Fruit fly (Drosophila melanogaster) whole organism, embryonic: ENCODE results near the gene Kua.

ENCODE experiments used
- Aef1 ChIP-seq: fragments of 200-800 bp; sonication (Bioruptor generic); IDR thresholded peaks from 3 replicates; pipeline ENCODE4 v1.3.6; 2022; ENCODE audit warnings: missing biosample characterization, missing genetic modification characterization
- Antp ChIP-seq: fragments of 200-800 bp; sonication (Bioruptor generic); optimal IDR thresholded peaks from 3 replicates; lab custom pipeline; 2016; ENCODE audit warnings: missing biosample characterization, missing genetic modification characterization
- CG13624 ChIP-seq: fragments of 200-800 bp; sonication (Bioruptor generic); optimal IDR thresholded peaks from 2 replicates; lab custom pipeline; 2016; ENCODE audit warnings: missing biosample characterization, missing genetic modification characterization
- CG14860 ChIP-seq: fragments of 200-800 bp; sonication (Bioruptor generic); IDR thresholded peaks from 3 replicates; pipeline ENCODE4 v1.3.6; 2022; ENCODE audit warnings: missing biosample characterization, missing genetic modification characterization; ENCODE audit not compliant: partially characterized antibody
- CG17361 ChIP-seq: fragments of 200-800 bp; sonication (Bioruptor generic); IDR thresholded peaks from 3 replicates; pipeline ENCODE4 v1.3.6; 2022; ENCODE audit warnings: missing biosample characterization, missing genetic modification characterization
- CG17612 ChIP-seq: fragments of 200-800 bp; sonication (Bioruptor generic); IDR thresholded peaks from 2 replicates; pipeline ENCODE4 v1.3.6; 2022; ENCODE audit warnings: missing biosample characterization, missing genetic modification characterization
- CG18011 ChIP-seq: fragments of 200-800 bp; sonication (Bioruptor generic); optimal IDR thresholded peaks from 2 replicates; lab custom pipeline; 2017; ENCODE audit warnings: missing biosample characterization, missing genetic modification characterization, mild to moderate bottlenecking, moderate library complexity, missing genotype
- CG3407 ChIP-seq: fragments of 200-800 bp; sonication (Bioruptor generic); optimal IDR thresholded peaks from 2 replicates; lab custom pipeline; 2018; ENCODE audit warnings: missing biosample characterization, mild to moderate bottlenecking, missing genetic modification characterization
- CG34224 ChIP-seq: fragments of 200-800 bp; sonication (Bioruptor generic); IDR thresholded peaks from 3 replicates; pipeline ENCODE4 v1.3.6; 2022; ENCODE audit warnings: missing biosample characterization, missing genetic modification characterization; ENCODE audit not compliant: partially characterized antibody
- CG42726 ChIP-seq: fragments of 200-800 bp; sonication (Bioruptor generic); IDR thresholded peaks from 2 replicates; pipeline ENCODE4 v1.3.6; 2022; ENCODE audit warnings: missing biosample characterization, missing genetic modification characterization; ENCODE audit not compliant: partially characterized antibody
- CG43689 ChIP-seq: fragments of 200-800 bp; sonication (Bioruptor generic); IDR thresholded peaks from 2 replicates; pipeline ENCODE4 v1.3.6; 2022; ENCODE audit warnings: missing biosample characterization, missing genetic modification characterization
- CG4820 ChIP-seq: fragments of 200-800 bp; sonication (Bioruptor generic); optimal IDR thresholded peaks from 3 replicates; lab custom pipeline; 2016; ENCODE audit warnings: missing biosample characterization, missing genetic modification characterization
- CG6854 ChIP-seq: fragments of 200-800 bp; sonication (Bioruptor generic); optimal IDR thresholded peaks from 3 replicates; lab custom pipeline; 2017; ENCODE audit warnings: missing biosample characterization, mild to moderate bottlenecking, missing genetic modification characterization
- CG8089 ChIP-seq: fragments of 200-800 bp; sonication (Bioruptor generic); optimal IDR thresholded peaks from 3 replicates; lab custom pipeline; 2016; ENCODE audit warnings: missing biosample characterization, missing genetic modification characterization
- CG8281 ChIP-seq: fragments of 200-800 bp; sonication (Bioruptor generic); optimal IDR thresholded peaks from 2 replicates; lab custom pipeline; 2018; ENCODE audit warnings: missing biosample characterization, mild to moderate bottlenecking, missing genetic modification characterization, moderate library complexity
- CG8359 ChIP-seq: fragments of 200-800 bp; sonication (Bioruptor generic); optimal IDR thresholded peaks from 2 replicates; lab custom pipeline; 2017; ENCODE audit warnings: missing biosample characterization, mild to moderate bottlenecking, missing genetic modification characterization, borderline replicate concordance
- CTCF ChIP-seq: fragments of 200-800 bp; sonication (Bioruptor generic); optimal IDR thresholded peaks from 2 replicates; lab custom pipeline; 2017; ENCODE audit warnings: missing biosample characterization, mild to moderate bottlenecking, missing genetic modification characterization, moderate library complexity
- D ChIP-seq, 2 experiments: fragments of 200-800 bp in 1 of 2; fragments of >200 bp in 1 of 2; sonication (Bioruptor generic) in 1 of 2; optimal IDR thresholded peaks; 2 replicates in 1 of 2; 3 replicates in 1 of 2; lab custom pipeline; 2017; ENCODE audit warnings: mild to moderate bottlenecking in 1 of 2, missing biosample characterization in 1 of 2, missing genetic modification characterization in 1 of 2, missing genetic modification reagents in 1 of 2
- Doc2 ChIP-seq: fragments of 200-800 bp; sonication (Bioruptor generic); IDR thresholded peaks from 2 replicates; pipeline ENCODE4 v1.3.6; 2022; ENCODE audit warnings: missing biosample characterization, missing genetic modification characterization
- ERR ChIP-seq: fragments of 200-800 bp; sonication (Bioruptor generic); optimal IDR thresholded peaks from 2 replicates; lab custom pipeline; 2016; ENCODE audit warnings: missing biosample characterization, missing genetic modification characterization
- Eip74EF ChIP-seq, 2 experiments: fragments of 200-800 bp in 1 of 2; fragments of >200 bp in 1 of 2; sonication (Bioruptor generic) in 1 of 2; optimal IDR thresholded peaks; 2 replicates each; lab custom pipeline; 2017 to 2019; ENCODE audit warnings: missing biosample characterization in 2 of 2, missing genetic modification characterization in 2 of 2, mild to moderate bottlenecking in 1 of 2, moderate library complexity in 1 of 2
- Hmx ChIP-seq: fragments of 200-800 bp; sonication (Bioruptor generic); optimal IDR thresholded peaks from 2 replicates; lab custom pipeline; 2016; ENCODE audit warnings: missing biosample characterization, missing genetic modification characterization
- Hr39 ChIP-seq: fragments of >200 bp; optimal IDR thresholded peaks from 2 replicates; lab custom pipeline; 2017
- Kr ChIP-seq: fragments of 200-800 bp; sonication (Bioruptor generic); optimal IDR thresholded peaks from 2 replicates; lab custom pipeline; 2017; ENCODE audit warnings: missing biosample characterization, mild to moderate bottlenecking, missing genetic modification characterization
- Lpt ChIP-seq: fragments of >200 bp; optimal IDR thresholded peaks from 2 replicates; lab custom pipeline; 2018; ENCODE audit warnings: missing biosample characterization, missing genetic modification characterization
- MESR4 ChIP-seq: fragments of 200-800 bp; sonication (Bioruptor generic); optimal IDR thresholded peaks from 2 replicates; lab custom pipeline; 2018; ENCODE audit warnings: missing biosample characterization, mild to moderate bottlenecking, missing genetic modification characterization, moderate library complexity
- Med ChIP-seq: fragments of 200-800 bp; sonication (Bioruptor generic); peaks from one replicate; lab custom pipeline; 2016; ENCODE audit warnings: missing biosample characterization, missing genetic modification characterization, mild to moderate bottlenecking, inconsistent platforms, moderate library complexity
- NfI ChIP-seq: fragments of 200-800 bp; sonication (Bioruptor generic); optimal IDR thresholded peaks from 3 replicates; lab custom pipeline; 2018; ENCODE audit warnings: missing biosample characterization, mild to moderate bottlenecking, missing genetic modification characterization, moderate library complexity
- Six4 ChIP-seq: fragments of 200-800 bp; sonication (Bioruptor generic); optimal IDR thresholded peaks from 2 replicates; lab custom pipeline; 2016; ENCODE audit warnings: missing biosample characterization, missing genetic modification characterization
- Stat92E ChIP-seq, 3 experiments: fragments of >200 bp in 2 of 3; fragments of 200-800 bp in 1 of 3; sonication (Bioruptor generic) in 1 of 3; optimal IDR thresholded peaks; 2 replicates each; lab custom pipeline; 2017 to 2019; ENCODE audit warnings: missing biosample characterization in 3 of 3, missing genetic modification characterization in 3 of 3, mild to moderate bottlenecking in 1 of 3, moderate library complexity in 1 of 3
- caup ChIP-seq: fragments of 200-800 bp; sonication (Bioruptor generic); optimal IDR thresholded peaks from 3 replicates; lab custom pipeline; 2017; ENCODE audit warnings: missing biosample characterization, mild to moderate bottlenecking, missing genetic modification characterization, moderate library complexity; ENCODE audit not compliant: severe bottlenecking
- croc ChIP-seq: fragments of 200-800 bp; sonication (Bioruptor generic); conservative IDR thresholded peaks from 3 replicates; pipeline ENCODE4 v1.3.6; 2022; ENCODE audit warnings: missing biosample characterization, missing genetic modification characterization
- fd96Cb ChIP-seq: fragments of 200-800 bp; sonication (Bioruptor generic); optimal IDR thresholded peaks from 2 replicates; lab custom pipeline; 2018; ENCODE audit warnings: missing biosample characterization, mild to moderate bottlenecking, missing genetic modification characterization, moderate library complexity
- gem ChIP-seq: fragments of 200-800 bp; sonication (Bioruptor generic); optimal IDR thresholded peaks from 2 replicates; lab custom pipeline; 2019; ENCODE audit warnings: missing biosample characterization, mild to moderate bottlenecking, missing genetic modification characterization, moderate library complexity
- ind ChIP-seq: fragments of 200-800 bp; sonication (Bioruptor generic); optimal IDR thresholded peaks from 3 replicates; lab custom pipeline; 2016; ENCODE audit warnings: missing biosample characterization, missing genetic modification characterization
- insv ChIP-seq, 2 experiments: fragments of 200-800 bp; sonication (Bioruptor generic); optimal IDR thresholded peaks; 3 replicates each; lab custom pipeline; 2016 to 2018; ENCODE audit warnings: missing biosample characterization in 2 of 2, missing genetic modification characterization in 2 of 2
- klu ChIP-seq: fragments of 200-800 bp; sonication (Bioruptor generic); IDR thresholded peaks from 2 replicates; pipeline ENCODE4 v1.3.6; 2022; ENCODE audit warnings: missing biosample characterization, missing genetic modification characterization
- lbe ChIP-seq: fragments of 200-800 bp; sonication (Bioruptor generic); optimal IDR thresholded peaks from 2 replicates; lab custom pipeline; 2016; ENCODE audit warnings: missing biosample characterization, mild to moderate bottlenecking, missing genetic modification characterization
- mld ChIP-seq: fragments of 200-800 bp; sonication (Bioruptor generic); IDR thresholded peaks from 3 replicates; pipeline ENCODE4 v1.3.6; 2022; ENCODE audit warnings: missing biosample characterization, missing genetic modification characterization; ENCODE audit not compliant: partially characterized antibody
- nerfin-2 ChIP-seq: fragments of 200-800 bp; sonication (Bioruptor generic); IDR thresholded peaks from 2 replicates; pipeline ENCODE4 v1.3.6; 2022; ENCODE audit warnings: missing biosample characterization, missing genetic modification characterization; ENCODE audit not compliant: partially characterized antibody
- org-1 ChIP-seq: fragments of 200-800 bp; sonication (Bioruptor generic); optimal IDR thresholded peaks from 2 replicates; lab custom pipeline; 2017; ENCODE audit warnings: missing biosample characterization, missing genetic modification characterization
- pnt ChIP-seq: fragments of 200-800 bp; sonication (Bioruptor generic); optimal IDR thresholded peaks from 3 replicates; lab custom pipeline; 2016; ENCODE audit warnings: missing biosample characterization, missing genetic modification characterization
- row ChIP-seq: fragments of 200-800 bp; sonication (Bioruptor generic); IDR thresholded peaks from 3 replicates; pipeline ENCODE4 v1.3.6; 2022; ENCODE audit warnings: missing biosample characterization, missing genetic modification characterization
- scrt ChIP-seq: fragments of 200-800 bp; sonication (Bioruptor generic); optimal IDR thresholded peaks from 2 replicates; lab custom pipeline; 2018; ENCODE audit warnings: missing biosample characterization, mild to moderate bottlenecking, missing genetic modification characterization, moderate library complexity
- slp2 ChIP-seq: fragments of 200-800 bp; sonication (Bioruptor generic); optimal IDR thresholded peaks from 2 replicates; lab custom pipeline; 2016; ENCODE audit warnings: missing biosample characterization, missing genetic modification characterization
- stwl ChIP-seq: fragments of 200-800 bp; sonication (Bioruptor generic); optimal IDR thresholded peaks from 3 replicates; lab custom pipeline; 2018; ENCODE audit warnings: missing biosample characterization, mild to moderate bottlenecking, missing genetic modification characterization, moderate library complexity
- ttk ChIP-seq: fragments of 200-800 bp; sonication (Bioruptor generic); IDR thresholded peaks from 2 replicates; pipeline ENCODE4 v2.1.2; 2022; ENCODE audit warnings: missing biosample characterization, missing genetic modification characterization
- wor ChIP-seq: fragments of 200-800 bp; sonication (Bioruptor generic); IDR thresholded peaks from 2 replicates; pipeline ENCODE4 v1.3.6; 2022; ENCODE audit warnings: missing biosample characterization, missing genetic modification characterization

Gene Kua

dm6 chr2L:20086295-20087096 lies 10.9 kb upstream of the Kua start (continued):
- no peak for TF ChIP-seq mld (GFP tag; lab: Robert Waterston, UW)
- peak; percentile 78 for TF ChIP-seq org-1 (GFP tag; lab: Kevin White, UChicago)
- TF ChIP-seq wor (GFP tag; lab: Robert Waterston, UW): peak; percentile 79
- peak; percentile 79 for TF ChIP-seq row (GFP tag; lab: Robert Waterston, UW)
- peak; percentile 81 for TF ChIP-seq ttk (GFP tag; lab: Robert Waterston, UW)
- peak; percentile 61 for TF ChIP-seq CG8281 (tag; lab: Kevin White, UChicago)
- no peak for TF ChIP-seq D (optimal IDR thresholded peaks at IDR 0.05; lab: Kevin White, UChicago)
- peak; percentile 83 for TF ChIP-seq D (GFP tag; optimal IDR thresholded peaks at IDR 0.05; lab: Kevin White, UChicago)
- TF ChIP-seq klu (GFP tag; lab: Robert Waterston, UW): peak; percentile 42; the same call in 1 of the 2 replicates
- peak; percentile 83 for TF ChIP-seq CG3407 (GFP tag; lab: Kevin White, UChicago)
- peak; percentile 67 for TF ChIP-seq CG17612 (GFP tag; lab: Robert Waterston, UW)
- TF ChIP-seq CG6854 (GFP tag; lab: Kevin White, UChicago): peak; percentile 71
- TF ChIP-seq stwl: no peak
- peak; percentile 71 for TF ChIP-seq Kr
- TF ChIP-seq Hr39 (lab: Kevin White, UChicago): no peak
- TF ChIP-seq pnt (GFP tag; lab: Kevin White, UChicago): peak; percentile 80
- peak; percentile 83 for TF ChIP-seq CG17361 (GFP tag; lab: Robert Waterston, UW)
- TF ChIP-seq Eip74EF (GFP tag; optimal IDR thresholded peaks at IDR 0.05; lab: Kevin White, UChicago): peak in 1 of 2 experiments; percentile 91
- TF ChIP-seq CG4820 (GFP tag; lab: Kevin White, UChicago): peak; percentile 78
- TF ChIP-seq NfI: peak; percentile 78
- TF ChIP-seq Stat92E (GFP tag; optimal IDR thresholded peaks at IDR 0.05; lab: Kevin White, UChicago): peak in 1 of 3 experiments; percentile 68
- TF ChIP-seq caup (GFP tag; lab: Kevin White, UChicago): peak; percentile 74
- TF ChIP-seq CG13624 (GFP tag; lab: Kevin White, UChicago): peak; percentile 87
- peak; percentile 58 for TF ChIP-seq Hmx (GFP tag; lab: Kevin White, UChicago)
- TF ChIP-seq gem: peak; percentile 88
- TF ChIP-seq nerfin-2 (GFP tag; lab: Robert Waterston, UW): no peak
- TF ChIP-seq CG43689: peak; percentile 65
- TF ChIP-seq ERR (GFP tag; lab: Kevin White, UChicago): peak; percentile 6
- peak; percentile 16; the same call in 1 of the 3 replicates for TF ChIP-seq CG34224 (GFP tag; lab: Robert Waterston, UW)
- TF ChIP-seq Antp (GFP tag; lab: Kevin White, UChicago): peak; percentile 85
- TF ChIP-seq CG42726: no peak
- peak; percentile 8 to 19 for TF ChIP-seq insv (GFP tag; optimal IDR thresholded peaks at IDR 0.05; lab: Kevin White, UChicago)
- peak; percentile 92 for TF ChIP-seq Med (GFP tag; lab: Kevin White, UChicago)
- peak; percentile 93 for TF ChIP-seq lbe
- TF ChIP-seq Lpt: no peak
- TF ChIP-seq CG8359 (GFP tag; lab: Kevin White, UChicago): peak; percentile 56
- TF ChIP-seq Doc2: peak; percentile 42; the same call in 1 of the 2 replicates
- peak; percentile 82 for TF ChIP-seq croc
- TF ChIP-seq slp2: peak; percentile 57
- TF ChIP-seq CTCF (GFP tag; lab: Kevin White, UChicago): peak; percentile 40
- peak; percentile 60 for TF ChIP-seq CG18011
- TF ChIP-seq Aef1: peak; percentile 81
- peak; percentile 71 for TF ChIP-seq Six4 (GFP tag; lab: Kevin White, UChicago)
- TF ChIP-seq ind: peak; percentile 74
- TF ChIP-seq CG8089 (GFP tag; lab: Kevin White, UChicago): peak; percentile 83
- peak; percentile 26 for TF ChIP-seq MESR4 (GFP tag; lab: Kevin White, UChicago)
- TF ChIP-seq fd96Cb: peak; percentile 80
- TF ChIP-seq scrt: peak; percentile 84
- TF ChIP-seq CG14860 (GFP tag; lab: Robert Waterston, UW): no peak
